Worm (Caenorhabditis elegans) whole organism, L1 larva: ENCODE measurements around the gene epic-2.

Experiments used
- ama-1 ChIP-seq: fragments of 150-350 bp; optimal IDR thresholded peaks from 2 replicates; lab custom pipeline; 2014
- egl-27 ChIP-seq, 2 experiments: fragments of 150-350 bp in 1 of 2; sonication (generic microtip); optimal IDR thresholded peaks; 3 replicates each; lab custom pipeline; 2017 to 2018; ENCODE audit warnings: missing biosample characterization in 2 of 2, missing genetic modification characterization in 2 of 2, missing genetic modification reagents in 2 of 2
- hlh-4 ChIP-seq: sonication (generic microtip); optimal IDR thresholded peaks from 2 replicates; lab custom pipeline; 2016; ENCODE audit warnings: mild to moderate bottlenecking, missing genetic modification characterization, missing compliant biosample characterization
- jun-1 ChIP-seq: fragments of 150-350 bp; optimal IDR thresholded peaks from 2 replicates; lab custom pipeline; 2014; ENCODE audit warnings: missing biosample characterization, missing genetic modification reagents, missing genetic modification characterization
- mep-1 ChIP-seq: fragments of 150-350 bp; optimal IDR thresholded peaks from 2 replicates; lab custom pipeline; 2014; ENCODE audit warnings: missing biosample characterization, missing genetic modification characterization
- pqm-1 ChIP-seq: sonication (generic microtip); optimal IDR thresholded peaks from 3 replicates; lab custom pipeline; 2017; ENCODE audit warnings: missing biosample characterization, missing genetic modification characterization
- skn-1 ChIP-seq: fragments of 150-350 bp; optimal IDR thresholded peaks from 2 replicates; lab custom pipeline; 2014; ENCODE audit warnings: missing biosample characterization, missing genetic modification characterization
- tlp-1 ChIP-seq: fragments of 150-350 bp; optimal IDR thresholded peaks from 2 replicates; lab custom pipeline; 2014; ENCODE audit warnings: missing biosample characterization, missing genetic modification characterization
- unc-30 ChIP-seq: sonication (generic microtip); optimal IDR thresholded peaks from 2 replicates; lab custom pipeline; 2017; ENCODE audit warnings: missing biosample characterization, missing genetic modification characterization
- unc-86 ChIP-seq: sonication (generic microtip); optimal IDR thresholded peaks from 2 replicates; lab custom pipeline; 2016; ENCODE audit warnings: missing genetic modification characterization, missing compliant biosample characterization

- TF ChIP-seq pqm-1 (tag; lab: Kevin White, UChicago) = no peak
- peak; percentile 3 for TF ChIP-seq mep-1 (tag; lab: Kevin White, UChicago)
- TF ChIP-seq tlp-1 (tag; lab: Kevin White, UChicago) = no peak
- peak; percentile 38 for TF ChIP-seq jun-1
- no peak for TF ChIP-seq ama-1 (lab: Kevin White, UChicago)
- TF ChIP-seq unc-86 = peak; percentile 32
- TF ChIP-seq skn-1 (tag; lab: Kevin White, UChicago) = peak; percentile 72
- no peak for TF ChIP-seq hlh-4 (tag; lab: Kevin White, UChicago)
- TF ChIP-seq egl-27 (tag; optimal IDR thresholded peaks at IDR 0.05; lab: Kevin White, UChicago) = no peak
- no peak for TF ChIP-seq unc-30 (tag; lab: Kevin White, UChicago)
These were observed 17.7 kb downstream of the epic-2 start for ce11 chrIV:1738324-1738730.
